Worm (Caenorhabditis elegans) whole organism, early embryonic: Measurements from ENCODE around the gene lgc-1.

Source experiments
- B0310.2 ChIP-seq: sonication (generic microtip); optimal IDR thresholded peaks from 2 replicates; lab custom pipeline; 2016; ENCODE audit warnings: mild to moderate bottlenecking, missing genetic modification characterization, missing compliant biosample characterization
- F13C5.2 ChIP-seq: sonication (generic microtip); optimal IDR thresholded peaks from 2 replicates; lab custom pipeline; 2017; ENCODE audit warnings: mild to moderate bottlenecking, missing genetic modification characterization, inconsistent platforms, missing compliant biosample characterization
- aly-1 ChIP-seq: sonication (generic microtip); optimal IDR thresholded peaks from 2 replicates; lab custom pipeline; 2016; ENCODE audit warnings: missing genetic modification characterization, missing compliant biosample characterization
- ama-1 ChIP-seq: fragments of 150-350 bp; optimal IDR thresholded peaks from 2 replicates; lab custom pipeline; 2014
- ceh-13 ChIP-seq: fragments of 200-800 bp; sonication (Bioruptor generic); optimal IDR thresholded peaks from 2 replicates; lab custom pipeline; 2018; ENCODE audit warnings: mild to moderate bottlenecking, missing genetic modification characterization, missing compliant biosample characterization
- ceh-36 ChIP-seq: sonication (generic microtip); optimal IDR thresholded peaks from 2 replicates; lab custom pipeline; 2016; ENCODE audit warnings: missing genetic modification characterization, inconsistent platforms, missing compliant biosample characterization
- ets-7 ChIP-seq: sonication (generic microtip); optimal IDR thresholded peaks from 2 replicates; lab custom pipeline; 2016; ENCODE audit warnings: missing genotype, missing genetic modification characterization, missing compliant biosample characterization
- flt-1 ChIP-seq: fragments of 200-800 bp; sonication (Bioruptor generic); IDR thresholded peaks from 2 replicates; pipeline ENCODE4 v1.3.6; 2022; ENCODE audit warnings: missing genetic modification characterization, missing compliant biosample characterization
- hmbx-1 ChIP-seq: sonication (generic microtip); optimal IDR thresholded peaks from 2 replicates; lab custom pipeline; 2016; ENCODE audit warnings: mild to moderate bottlenecking, missing genetic modification characterization, missing compliant biosample characterization
- hmg-4 ChIP-seq: fragments of 200-800 bp; sonication (Bioruptor generic); optimal IDR thresholded peaks from 2 replicates; lab custom pipeline; 2018; ENCODE audit warnings: mild to moderate bottlenecking, missing genetic modification characterization, missing compliant biosample characterization
- hnd-1 ChIP-seq: sonication (generic microtip); optimal IDR thresholded peaks from 2 replicates; lab custom pipeline; 2016; ENCODE audit warnings: missing genetic modification characterization, missing compliant biosample characterization
- pes-1 ChIP-seq: fragments of 200-800 bp; sonication (Bioruptor generic); IDR thresholded peaks from 2 replicates; pipeline ENCODE4 v1.3.6; 2022; ENCODE audit warnings: missing genetic modification reagents, missing genetic modification characterization, missing compliant biosample characterization
- scrt-1 ChIP-seq: fragments of 200-800 bp; sonication (Bioruptor generic); IDR thresholded peaks from 2 replicates; pipeline ENCODE4 v1.3.6; 2022; ENCODE audit warnings: missing genetic modification characterization, missing compliant biosample characterization
- sea-1 ChIP-seq: fragments of 200-800 bp; sonication (Bioruptor generic); conservative IDR thresholded peaks from 2 replicates; pipeline ENCODE4 v1.3.6; 2022; ENCODE audit warnings: missing genetic modification characterization, missing compliant biosample characterization
- tbx-11 ChIP-seq: fragments of 200-800 bp; sonication (Bioruptor generic); IDR thresholded peaks from 2 replicates; pipeline ENCODE4 v1.3.6; 2022; ENCODE audit warnings: missing genetic modification characterization, missing compliant biosample characterization
- tbx-37 ChIP-seq: fragments of 200-800 bp; sonication (Bioruptor generic); conservative IDR thresholded peaks from 2 replicates; pipeline ENCODE4 v1.3.6; 2022; ENCODE audit warnings: missing genetic modification reagents, missing genetic modification characterization, missing compliant biosample characterization
- tra-4 ChIP-seq: sonication (generic microtip); optimal IDR thresholded peaks from 2 replicates; lab custom pipeline; 2017; ENCODE audit warnings: missing genetic modification characterization, missing compliant biosample characterization

lgc-1 gene

DNA sequence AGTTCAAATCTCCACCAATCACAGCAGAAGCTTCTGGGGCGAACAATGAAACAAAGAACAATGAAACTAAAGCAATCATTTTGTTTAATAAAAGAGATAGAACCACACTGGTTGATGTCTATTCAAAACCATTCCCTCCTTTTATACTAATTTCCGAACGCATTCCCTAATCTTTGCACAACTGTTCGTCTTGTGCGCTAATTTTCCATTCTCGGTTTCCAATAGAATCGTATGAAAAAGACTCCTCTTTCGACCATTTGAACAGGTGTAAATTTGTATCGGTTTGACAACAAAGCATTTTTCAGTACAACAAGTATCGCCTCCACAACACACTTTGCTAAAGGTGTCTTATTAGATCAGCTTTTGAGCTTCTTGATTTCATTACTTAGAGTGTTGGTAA, 18.8 kb upstream of the lgc-1 start, which contains the start of gene T05B4.8:
T05B4.8 (minus strand) TSS at position 101 of the 400 bp plus-strand sequence.
- no peak for TF ChIP-seq sea-1 (GFP tag; lab: Robert Waterston, UW)
- TF ChIP-seq tra-4, result no peak
- TF ChIP-seq hnd-1 (tag; lab: Kevin White, UChicago), result no peak
- no peak for TF ChIP-seq ama-1 (lab: Kevin White, UChicago)
- TF ChIP-seq tbx-11, result no peak
- no peak for TF ChIP-seq ets-7 (tag; lab: Kevin White, UChicago)
- TF ChIP-seq hmbx-1, result no peak

DNA sequence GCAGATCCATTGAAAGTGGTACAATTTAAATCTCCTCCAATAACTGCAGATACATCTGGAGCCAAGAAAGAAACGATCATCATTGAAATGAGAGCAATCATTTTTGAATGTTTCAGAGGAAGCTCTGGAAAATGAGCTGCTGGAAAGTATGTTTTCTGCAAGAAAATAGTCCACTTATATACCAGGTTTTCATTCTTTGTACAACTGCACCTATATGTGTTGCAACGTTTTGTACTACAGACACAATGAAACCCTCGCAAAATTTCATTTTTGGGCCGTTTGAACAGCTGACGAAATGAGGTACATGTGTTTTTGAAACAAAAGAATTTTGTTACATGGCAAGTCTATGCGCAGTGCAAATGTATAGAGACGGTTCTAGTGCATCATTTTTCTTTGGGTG, 16.5 kb upstream of the lgc-1 start, which contains the start of gene T05B4.9:
T05B4.9 (minus strand) TSS at position 101 of the 400 bp plus-strand sequence.
- TF ChIP-seq pes-1 (GFP tag; lab: Robert Waterston, UW), result no peak
- no peak for TF ChIP-seq aly-1 (tag; lab: Kevin White, UChicago)
- TF ChIP-seq ceh-13 (GFP tag; lab: Kevin White, UChicago), result no peak
- no peak for TF ChIP-seq ama-1 (lab: Kevin White, UChicago)
- no peak for TF ChIP-seq tbx-37 (GFP tag; lab: Robert Waterston, UW)
- TF ChIP-seq B0310.2, result no peak
- TF ChIP-seq F13C5.2 (tag; lab: Kevin White, UChicago), result no peak
- no peak for TF ChIP-seq hmg-4 (GFP tag; lab: Kevin White, UChicago)
- no peak for TF ChIP-seq tra-4
- no peak for TF ChIP-seq scrt-1 (GFP tag; lab: Robert Waterston, UW)
- TF ChIP-seq ets-7 (tag; lab: Kevin White, UChicago), result no peak
- TF ChIP-seq sea-1 (GFP tag; lab: Robert Waterston, UW), result no peak
- TF ChIP-seq tbx-11, result no peak
- TF ChIP-seq flt-1 (GFP tag; lab: Robert Waterston, UW), result no peak
- TF ChIP-seq hnd-1 (tag; lab: Kevin White, UChicago), result no peak
- no peak for TF ChIP-seq hmbx-1
- TF ChIP-seq ceh-36 (tag; lab: Kevin White, UChicago), result no peak

DNA sequence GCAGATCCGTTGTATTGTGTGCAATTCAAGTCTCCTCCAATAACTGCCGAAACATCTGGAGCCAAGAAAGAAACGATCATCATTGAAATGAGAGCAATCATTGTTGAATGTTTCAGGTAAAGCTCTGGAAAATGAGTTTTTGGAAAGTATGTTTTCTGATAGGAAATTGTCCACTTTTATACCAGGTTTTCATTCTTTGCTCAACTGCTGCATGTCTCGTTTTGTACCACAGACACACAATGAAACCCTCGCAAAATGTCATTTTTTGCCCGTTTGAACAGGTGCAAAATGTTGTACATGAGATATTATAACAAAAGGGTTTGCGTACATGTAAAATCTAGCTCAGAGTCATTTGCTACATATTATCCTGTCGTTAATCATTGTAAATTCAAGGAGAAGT, 14.2 kb upstream of the lgc-1 start, which contains the start of gene T05B4.10:
T05B4.10 (minus strand) TSS at position 101 of the 400 bp plus-strand sequence.
- TF ChIP-seq aly-1 (tag; lab: Kevin White, UChicago) (no peak), pes-1 (GFP tag; lab: Robert Waterston, UW) (no peak), hmbx-1 (no peak), sea-1 (GFP tag; lab: Robert Waterston, UW) (no peak)

DNA sequence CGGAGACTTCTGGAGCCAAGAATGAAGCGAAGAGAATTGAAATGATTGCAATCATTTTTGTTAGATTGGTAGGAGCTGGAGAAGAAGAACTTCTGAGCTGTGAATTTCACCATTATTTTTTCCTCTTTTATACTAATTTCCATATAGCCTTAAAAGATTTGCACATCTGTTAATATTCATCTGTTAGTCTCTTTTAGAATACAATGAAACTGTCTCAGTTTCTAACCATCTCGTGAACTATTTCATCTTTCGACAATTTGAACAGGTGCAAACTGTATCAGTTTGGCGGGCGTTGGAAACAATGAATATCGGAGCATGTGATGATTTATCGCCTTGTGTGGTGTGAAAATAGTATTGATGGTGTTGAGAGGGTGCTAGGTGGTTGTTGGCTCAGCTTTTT, 12.4 kb upstream of the lgc-1 start, which contains the start of gene phat-5:
phat-5 (minus strand) TSS at position 101 of the 400 bp plus-strand sequence.
- TF ChIP-seq ceh-13 (GFP tag; lab: Kevin White, UChicago) (no peak), sea-1 (GFP tag; lab: Robert Waterston, UW) (no peak), pes-1 (GFP tag; lab: Robert Waterston, UW) (no peak), ets-7 (tag; lab: Kevin White, UChicago) (no peak), ceh-36 (tag; lab: Kevin White, UChicago) (no peak), hnd-1 (tag; lab: Kevin White, UChicago) (no peak), F13C5.2 (tag; lab: Kevin White, UChicago) (no peak), flt-1 (GFP tag; lab: Robert Waterston, UW) (no peak), ama-1 (lab: Kevin White, UChicago) (no peak), hmbx-1 (no peak), tra-4 (no peak), scrt-1 (GFP tag; lab: Robert Waterston, UW) (no peak), B0310.2 (no peak), aly-1 (tag; lab: Kevin White, UChicago) (no peak), hmg-4 (GFP tag; lab: Kevin White, UChicago) (no peak), tbx-37 (GFP tag; lab: Robert Waterston, UW) (no peak), tbx-11 (no peak)

DNA sequence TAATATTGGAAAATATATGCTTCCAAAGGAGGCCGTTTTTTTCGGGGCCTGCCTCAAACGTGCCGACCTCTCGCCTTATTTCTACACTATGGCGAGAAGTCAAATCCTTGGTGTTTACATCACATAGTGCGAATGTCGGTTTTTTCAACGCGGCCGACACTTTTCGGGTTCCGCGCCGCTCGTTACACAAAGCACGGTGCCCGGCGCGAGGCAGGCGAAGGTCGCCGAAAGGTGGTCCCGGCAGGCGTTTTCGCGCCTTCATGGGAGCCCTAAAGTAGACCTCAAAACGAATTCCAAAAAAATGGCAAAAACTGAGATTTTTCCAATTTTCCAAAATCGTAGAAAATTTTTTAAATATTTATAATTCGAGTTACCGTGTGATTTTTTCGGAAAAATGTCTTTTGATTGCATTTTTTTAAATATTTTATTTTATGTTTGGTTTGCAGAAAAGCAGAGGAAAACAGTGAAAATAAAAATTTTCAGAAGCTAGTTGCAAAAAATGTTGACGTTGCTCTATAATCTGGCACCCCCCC, 9.2 kb upstream of the lgc-1 start, which contains the start of gene T05B4.12:
T05B4.12 (minus strand) TSS at position 483 of the 533 bp plus-strand sequence.
- no peak for TF ChIP-seq pes-1 (GFP tag; lab: Robert Waterston, UW)
- TF ChIP-seq B0310.2, result no peak
- TF ChIP-seq tbx-11, result no peak
- TF ChIP-seq ceh-36 (tag; lab: Kevin White, UChicago), result no peak
- TF ChIP-seq ets-7 (tag; lab: Kevin White, UChicago), result no peak
- TF ChIP-seq hmg-4 (GFP tag; lab: Kevin White, UChicago), result no peak

ce11 chrV:4127435-4127834, 7.4 kb upstream of the lgc-1 start, which contains the start of gene T05B4.13:
Gene T05B4.13 (minus strand): TSS chrV:4127535.
- TF ChIP-seq tbx-11, result no peak
- TF ChIP-seq B0310.2, result no peak
- TF ChIP-seq sea-1 (GFP tag; lab: Robert Waterston, UW), result no peak
- TF ChIP-seq ceh-36 (tag; lab: Kevin White, UChicago), result no peak
- TF ChIP-seq scrt-1 (GFP tag; lab: Robert Waterston, UW), result no peak

ce11 chrV:4129604-4130003, 5.2 kb upstream of the lgc-1 start, which contains the start of gene phat-4:
Gene phat-4 (plus strand): TSS chrV:4129904.
- TF ChIP-seq ama-1 (lab: Kevin White, UChicago), result no peak
- no peak for TF ChIP-seq hmbx-1

DNA sequence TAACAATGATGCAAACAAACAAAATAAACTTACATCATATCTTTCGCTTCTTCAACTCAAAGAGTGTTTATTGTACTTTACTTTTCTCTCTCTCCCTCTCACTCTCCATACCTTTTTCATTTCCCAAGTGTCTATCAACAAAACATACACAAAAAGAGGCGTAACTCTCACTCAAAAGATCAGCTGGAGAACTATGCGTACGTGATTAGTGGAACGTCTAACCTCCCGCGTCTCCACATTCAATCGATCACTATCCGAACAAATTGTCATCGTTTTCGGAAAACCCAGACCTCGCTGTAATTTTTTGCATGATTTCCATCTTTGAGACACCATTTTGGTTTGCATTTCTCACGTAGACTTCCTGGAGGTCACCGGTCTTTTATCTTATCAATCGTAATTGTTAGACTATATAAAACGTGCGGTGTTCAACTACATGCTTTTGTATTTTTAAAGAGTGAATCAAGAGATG, 3.3 kb upstream of the lgc-1 start, which contains the start of gene nhr-57:
nhr-57 (plus strand) TSS at position 419 of the 469 bp plus-strand sequence.
- TF ChIP-seq flt-1 (GFP tag; lab: Robert Waterston, UW), result no peak
- no peak for TF ChIP-seq ama-1 (lab: Kevin White, UChicago)
- TF ChIP-seq aly-1 (tag; lab: Kevin White, UChicago), result no peak
- TF ChIP-seq hmg-4 (GFP tag; lab: Kevin White, UChicago), result no peak
- no peak for TF ChIP-seq hmbx-1
- TF ChIP-seq scrt-1 (GFP tag; lab: Robert Waterston, UW), result no peak
- no peak for TF ChIP-seq ceh-13 (GFP tag; lab: Kevin White, UChicago)
- no peak for TF ChIP-seq tbx-11
- no peak for TF ChIP-seq ets-7 (tag; lab: Kevin White, UChicago)
- TF ChIP-seq ceh-36 (tag; lab: Kevin White, UChicago), result no peak
